Worm (Caenorhabditis elegans) whole organism, L2 larva: ENCODE measurements around the gene F42G2.7.

Experiments used
- F13H6.1 ChIP-seq: sonication (generic microtip); optimal IDR thresholded peaks from 2 replicates; lab custom pipeline; 2016; ENCODE audit warnings: missing genetic modification characterization, missing compliant biosample characterization
- Y55F3AM.14 ChIP-seq: fragments of 200-800 bp; sonication (Bioruptor generic); optimal IDR thresholded peaks from 2 replicates; lab custom pipeline; 2018; ENCODE audit warnings: mild to moderate bottlenecking, missing genetic modification characterization, missing compliant biosample characterization
- ZK546.5 ChIP-seq: sonication (generic microtip); optimal IDR thresholded peaks from 2 replicates; lab custom pipeline; 2017; ENCODE audit warnings: missing biosample characterization, missing genetic modification characterization
- alr-1 ChIP-seq: fragments of 150-350 bp; optimal IDR thresholded peaks from 2 replicates; lab custom pipeline; 2014; ENCODE audit warnings: missing biosample characterization, missing genetic modification characterization
- aly-2 ChIP-seq: fragments of 150-350 bp; optimal IDR thresholded peaks from 2 replicates; lab custom pipeline; 2014; ENCODE audit warnings: missing biosample characterization, missing genetic modification characterization
- ama-1 ChIP-seq: fragments of 150-350 bp; optimal IDR thresholded peaks from 2 replicates; lab custom pipeline; 2018; ENCODE audit warnings: inconsistent platforms
- blmp-1 ChIP-seq: sonication (generic microtip); optimal IDR thresholded peaks from 2 replicates; lab custom pipeline; 2017; ENCODE audit warnings: missing genetic modification characterization, mild to moderate bottlenecking, missing compliant biosample characterization, antibody characterized with exemption, moderate library complexity; ENCODE audit not compliant: insufficient read depth
- ceh-82 ChIP-seq: fragments of 150-350 bp; optimal IDR thresholded peaks from 2 replicates; lab custom pipeline; 2014; ENCODE audit warnings: missing biosample characterization, missing genetic modification characterization
- crh-2 ChIP-seq: sonication (generic microtip); optimal IDR thresholded peaks from 2 replicates; lab custom pipeline; 2017; ENCODE audit warnings: missing biosample characterization, missing genetic modification characterization
- dmd-4 ChIP-seq: sonication (generic microtip); optimal IDR thresholded peaks from 2 replicates; lab custom pipeline; 2017; ENCODE audit warnings: missing biosample characterization, missing genetic modification characterization
- egl-27 ChIP-seq: sonication (generic microtip); optimal IDR thresholded peaks from 3 replicates; lab custom pipeline; 2017; ENCODE audit warnings: missing biosample characterization, missing genetic modification reagents, missing genetic modification characterization
- elt-1 ChIP-seq: fragments of 150-350 bp; optimal IDR thresholded peaks from 2 replicates; lab custom pipeline; 2014; ENCODE audit warnings: missing biosample characterization, missing genetic modification characterization
- fos-1 ChIP-seq: fragments of 150-350 bp; optimal IDR thresholded peaks from 2 replicates; lab custom pipeline; 2014; ENCODE audit warnings: missing biosample characterization, missing genetic modification characterization
- gmeb-1 ChIP-seq: fragments of 150-350 bp; optimal IDR thresholded peaks from 2 replicates; lab custom pipeline; 2014; ENCODE audit warnings: missing biosample characterization, missing genetic modification characterization
- lin-11 ChIP-seq: fragments of 150-350 bp; sonication (generic microtip); optimal IDR thresholded peaks from 2 replicates; lab custom pipeline; 2014; ENCODE audit warnings: missing biosample characterization, missing genetic modification characterization, inconsistent platforms, mixed read lengths
- lin-39 ChIP-seq: fragments of 150-350 bp; optimal IDR thresholded peaks from 2 replicates; lab custom pipeline; 2014; ENCODE audit warnings: missing biosample characterization, missing genetic modification reagents, missing genetic modification characterization
- lsy-2 ChIP-seq, 2 experiments: fragments of 150-350 bp in 1 of 2; sonication (generic microtip) in 1 of 2; optimal IDR thresholded peaks; 2 replicates each; lab custom pipeline; 2014 to 2017; ENCODE audit warnings: missing biosample characterization in 2 of 2, missing genetic modification characterization in 2 of 2
- mab-5 ChIP-seq: fragments of 150-350 bp; optimal IDR thresholded peaks from 2 replicates; lab custom pipeline; 2014; ENCODE audit warnings: missing biosample characterization, missing genetic modification characterization
- mdl-1 ChIP-seq, 2 experiments: fragments of 150-350 bp in 1 of 2; sonication (generic microtip) in 1 of 2; optimal IDR thresholded peaks; 2 replicates each; lab custom pipeline; 2017; ENCODE audit warnings: missing biosample characterization in 2 of 2, missing genetic modification characterization in 2 of 2
- nhr-12 ChIP-seq: fragments of 150-350 bp; optimal IDR thresholded peaks from 2 replicates; lab custom pipeline; 2014; ENCODE audit warnings: missing biosample characterization, missing genetic modification characterization
- nhr-129 ChIP-seq: fragments of 150-350 bp; optimal IDR thresholded peaks from 2 replicates; lab custom pipeline; 2014; ENCODE audit warnings: missing biosample characterization, missing genetic modification characterization
- nhr-21 ChIP-seq: fragments of 150-350 bp; optimal IDR thresholded peaks from 2 replicates; lab custom pipeline; 2014; ENCODE audit warnings: missing biosample characterization, missing genetic modification characterization
- nhr-23 ChIP-seq: fragments of 150-350 bp; optimal IDR thresholded peaks from 2 replicates; lab custom pipeline; 2014; ENCODE audit warnings: missing biosample characterization, missing genetic modification reagents, missing genetic modification characterization
- nhr-25 ChIP-seq: fragments of 150-350 bp; sonication (generic microtip); optimal IDR thresholded peaks from 3 replicates; lab custom pipeline; 2014; ENCODE audit warnings: missing biosample characterization, missing genetic modification characterization
- nhr-6 ChIP-seq: fragments of 150-350 bp; optimal IDR thresholded peaks from 2 replicates; lab custom pipeline; 2014; ENCODE audit warnings: missing biosample characterization, missing genetic modification characterization
- nhr-77 ChIP-seq: fragments of 150-350 bp; optimal IDR thresholded peaks from 2 replicates; lab custom pipeline; 2014; ENCODE audit warnings: missing biosample characterization, missing genetic modification characterization
- peb-1 ChIP-seq: fragments of 150-350 bp; optimal IDR thresholded peaks from 2 replicates; lab custom pipeline; 2014; ENCODE audit warnings: missing biosample characterization, missing genetic modification characterization
- sem-4 ChIP-seq: fragments of 150-350 bp; optimal IDR thresholded peaks from 2 replicates; lab custom pipeline; 2014; ENCODE audit warnings: missing biosample characterization, missing genetic modification reagents, missing genetic modification characterization
- sma-3 ChIP-seq: sonication (generic microtip); optimal IDR thresholded peaks from 2 replicates; lab custom pipeline; 2016; ENCODE audit warnings: missing genetic modification reagents, missing genetic modification characterization, missing compliant biosample characterization
- sma-9 ChIP-seq, 2 experiments: fragments of 150-350 bp in 1 of 2; sonication (generic microtip) in 1 of 2; optimal IDR thresholded peaks; 2 replicates each; lab custom pipeline; 2014 to 2016; ENCODE audit warnings: missing genetic modification characterization in 2 of 2, mild to moderate bottlenecking in 1 of 2, missing biosample characterization in 1 of 2, missing compliant biosample characterization in 1 of 2, missing genetic modification reagents in 1 of 2, moderate library complexity in 1 of 2
- snpc-4 ChIP-seq: fragments of 150-350 bp; optimal IDR thresholded peaks from 2 replicates; lab custom pipeline; 2014; ENCODE audit warnings: missing biosample characterization, missing genetic modification characterization
- unc-39 ChIP-seq: fragments of 150-350 bp; optimal IDR thresholded peaks from 2 replicates; lab custom pipeline; 2014; ENCODE audit warnings: missing biosample characterization, missing genetic modification characterization
- unc-55 ChIP-seq: fragments of 150-350 bp; sonication (generic microtip); optimal IDR thresholded peaks from 3 replicates; lab custom pipeline; 2014; ENCODE audit warnings: missing biosample characterization, missing genetic modification reagents, missing genetic modification characterization
- zag-1 ChIP-seq: fragments of 150-350 bp; optimal IDR thresholded peaks from 2 replicates; lab custom pipeline; 2014; ENCODE audit warnings: missing biosample characterization, missing genetic modification characterization
- ztf-1 ChIP-seq: fragments of 200-800 bp; sonication (Bioruptor generic); conservative IDR thresholded peaks from 2 replicates; pipeline ENCODE4 v1.3.6; 2022; ENCODE audit warnings: missing genetic modification characterization, missing compliant biosample characterization
- ztf-11 ChIP-seq: sonication (generic microtip); optimal IDR thresholded peaks from 2 replicates; lab custom pipeline; 2017; ENCODE audit warnings: missing biosample characterization, missing genetic modification characterization
- ztf-4 ChIP-seq: fragments of 150-350 bp; optimal IDR thresholded peaks from 2 replicates; lab custom pipeline; 2014; ENCODE audit warnings: missing biosample characterization, missing genetic modification characterization

F42G2.7 gene

ce11 chrII:2452492-2452891 lies 34.5 kb downstream of the F42G2.7 start:
- no peak for TF ChIP-seq dmd-4 (tag; lab: Kevin White, UChicago)
- TF ChIP-seq mdl-1 (tag; optimal IDR thresholded peaks at IDR 0.05; lab: Kevin White, UChicago), result no peak
- TF ChIP-seq nhr-77 (tag; lab: Kevin White, UChicago), result no peak
- TF ChIP-seq ama-1 (lab: Kevin White, UChicago), result peak; percentile 47
- TF ChIP-seq fos-1 (tag; lab: Kevin White, UChicago), result peak; percentile 35
- no peak for TF ChIP-seq unc-55 (GFP tag; lab: Kevin White, UChicago)
- TF ChIP-seq lin-39 (tag; lab: Kevin White, UChicago), result no peak
- no peak for TF ChIP-seq alr-1 (tag; lab: Kevin White, UChicago)
- no peak for TF ChIP-seq mab-5
- TF ChIP-seq nhr-6 (tag; lab: Kevin White, UChicago), result no peak
- TF ChIP-seq F13H6.1, result peak; percentile 36
- TF ChIP-seq nhr-23 (tag; lab: Kevin White, UChicago), result no peak
- peak; percentile 22 for TF ChIP-seq nhr-129 (tag; lab: Kevin White, UChicago)

DNA sequence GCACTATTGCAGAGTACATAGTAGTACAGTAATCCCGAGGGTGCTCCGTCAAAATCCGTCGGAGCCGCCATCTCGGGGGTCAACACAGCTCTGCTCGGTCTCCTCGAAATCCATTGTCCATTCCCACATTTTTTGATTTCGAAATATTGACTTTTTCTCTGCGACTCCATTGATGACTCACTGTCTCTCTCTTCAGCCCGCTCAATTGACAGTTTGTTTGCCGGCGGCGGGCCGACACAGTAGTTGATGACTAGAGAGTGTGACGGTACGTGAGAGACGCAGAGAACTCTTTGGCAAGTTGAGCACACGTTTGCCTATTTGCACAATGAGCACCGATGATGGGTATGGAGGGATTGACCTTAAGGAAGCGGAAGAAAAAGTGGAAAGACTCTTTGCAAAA lies 36.9 kb downstream of the F42G2.7 start:
- TF ChIP-seq lin-11 (tag; lab: Kevin White, UChicago), result no peak
- peak; percentile 9 for TF ChIP-seq sma-9 (GFP tag; optimal IDR thresholded peaks at IDR 0.05; lab: Kevin White, UChicago)
- no peak for TF ChIP-seq sma-9 (tag; optimal IDR thresholded peaks at IDR 0.05; lab: Kevin White, UChicago)
- TF ChIP-seq sma-3 (GFP tag; lab: Kevin White, UChicago), result peak; percentile 27
- TF ChIP-seq sem-4 (tag; lab: Kevin White, UChicago), result no peak
- TF ChIP-seq mab-5, result no peak
- TF ChIP-seq Y55F3AM.14, result no peak
- no peak for TF ChIP-seq lsy-2 (tag; optimal IDR thresholded peaks at IDR 0.05; lab: Kevin White, UChicago)
- no peak for TF ChIP-seq nhr-6 (tag; lab: Kevin White, UChicago)
- TF ChIP-seq blmp-1 (tag; lab: Kevin White, UChicago), result no peak
- no peak for TF ChIP-seq crh-2
- no peak for TF ChIP-seq ztf-4 (tag; lab: Kevin White, UChicago)
- TF ChIP-seq F13H6.1, result peak; percentile 88
- TF ChIP-seq peb-1 (tag; lab: Kevin White, UChicago), result peak; percentile 77
- TF ChIP-seq nhr-12, result no peak
- TF ChIP-seq snpc-4, result no peak
- TF ChIP-seq egl-27 (tag; lab: Kevin White, UChicago), result no peak
- peak; percentile 85 for TF ChIP-seq fos-1 (tag; lab: Kevin White, UChicago)
- TF ChIP-seq aly-2, result no peak
- TF ChIP-seq gmeb-1 (tag; lab: Kevin White, UChicago), result no peak
- no peak for TF ChIP-seq mdl-1 (tag; optimal IDR thresholded peaks at IDR 0.05; lab: Kevin White, UChicago)
- TF ChIP-seq unc-39 (tag; lab: Kevin White, UChicago), result no peak
- TF ChIP-seq unc-55 (GFP tag; lab: Kevin White, UChicago), result no peak
- TF ChIP-seq nhr-129 (tag; lab: Kevin White, UChicago), result peak; percentile 65
- no peak for TF ChIP-seq nhr-21 (tag; lab: Kevin White, UChicago)

- TF ChIP-seq lsy-2 (tag; optimal IDR thresholded peaks at IDR 0.05; lab: Kevin White, UChicago) (peak in 1 of 2 experiments; percentile 71), ama-1 (lab: Kevin White, UChicago) (no peak)
Observed at ce11 chrII:2455931-2456576, 38.1 kb downstream of the F42G2.7 start.

DNA sequence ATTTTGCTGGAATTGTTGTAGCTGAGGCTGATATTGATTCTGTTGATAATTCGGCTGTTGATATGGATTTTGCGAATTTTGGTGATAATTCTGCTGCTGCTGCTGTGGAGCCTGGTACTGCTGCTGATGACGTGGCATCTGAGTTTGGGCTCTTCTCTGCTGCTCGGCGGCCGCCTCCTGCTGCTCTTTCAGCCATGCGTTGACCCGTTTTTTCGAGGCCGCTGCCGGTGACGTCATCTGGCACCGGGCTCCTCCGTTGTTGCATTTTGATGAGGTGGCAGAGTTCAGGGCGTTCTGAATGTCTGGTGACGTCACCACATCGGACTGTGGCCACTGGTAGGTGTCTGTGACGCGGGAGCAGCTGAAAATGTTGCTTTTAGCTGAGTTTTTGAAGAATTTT lies 39.0 kb downstream of the F42G2.7 start:
- no peak for TF ChIP-seq ceh-82
- no peak for TF ChIP-seq sem-4 (tag; lab: Kevin White, UChicago)
- TF ChIP-seq zag-1 (tag; lab: Kevin White, UChicago), result no peak
- no peak for TF ChIP-seq nhr-25 (tag; lab: Kevin White, UChicago)
- no peak for TF ChIP-seq lin-39 (tag; lab: Kevin White, UChicago)
- no peak for TF ChIP-seq elt-1 (tag; lab: Kevin White, UChicago)
- no peak for TF ChIP-seq mdl-1 (tag; optimal IDR thresholded peaks at IDR 0.05; lab: Kevin White, UChicago)
- TF ChIP-seq egl-27 (tag; lab: Kevin White, UChicago), result no peak
- no peak for TF ChIP-seq blmp-1 (tag; lab: Kevin White, UChicago)
- TF ChIP-seq ztf-1 (GFP tag; lab: Robert Waterston, UW), result no peak
- TF ChIP-seq ZK546.5 (tag; lab: Kevin White, UChicago), result no peak
- no peak for TF ChIP-seq ama-1 (lab: Kevin White, UChicago)
- TF ChIP-seq crh-2, result no peak
- no peak for TF ChIP-seq alr-1 (tag; lab: Kevin White, UChicago)
- TF ChIP-seq ztf-11 (tag; lab: Kevin White, UChicago), result no peak
- TF ChIP-seq lin-11 (tag; lab: Kevin White, UChicago), result no peak
